Fruit fly (Drosophila melanogaster) whole organism, embryonic: ENCODE data around the gene CG6951.
A peak's percentile ranks its signal among the peaks of the same experiment; 100 is the strongest.

Experiments used
- Awh ChIP-seq: fragments of 200-800 bp; sonication (Bioruptor generic); IDR thresholded peaks from 2 replicates; pipeline ENCODE4, ENCODE4 v1.3.6; 2022; ENCODE audit warnings: missing biosample characterization, missing genetic modification characterization
- CG11085 ChIP-seq: fragments of 200-800 bp; sonication (Bioruptor generic); IDR thresholded peaks from 2 replicates; pipeline ENCODE4 v1.3.6; 2022; ENCODE audit warnings: missing biosample characterization, missing genetic modification characterization
- CG11398 ChIP-seq: fragments of 200-800 bp; sonication (Bioruptor generic); optimal IDR thresholded peaks from 2 replicates; lab custom pipeline; 2016; ENCODE audit warnings: missing biosample characterization, missing genetic modification characterization
- CG11696 ChIP-seq: fragments of 200-800 bp; sonication (Bioruptor generic); IDR thresholded peaks from 2 replicates; pipeline ENCODE4 v1.3.6; 2022; ENCODE audit warnings: missing biosample characterization, missing genetic modification characterization
- CG13775 ChIP-seq: fragments of 200-800 bp; sonication (Bioruptor generic); optimal IDR thresholded peaks from 3 replicates; lab custom pipeline; 2017; ENCODE audit warnings: missing biosample characterization, mild to moderate bottlenecking, missing genetic modification characterization
- CG15601 ChIP-seq: fragments of 200-800 bp; sonication (Bioruptor generic); optimal IDR thresholded peaks from 3 replicates; lab custom pipeline; 2019; ENCODE audit warnings: missing biosample characterization, mild to moderate bottlenecking, missing genetic modification characterization, moderate library complexity
- CG15696 ChIP-seq: fragments of 200-800 bp; sonication (Bioruptor generic); optimal IDR thresholded peaks from 2 replicates; lab custom pipeline; 2019; ENCODE audit warnings: missing biosample characterization, mild to moderate bottlenecking, missing genetic modification characterization, moderate library complexity
- CG1832 ChIP-seq: fragments of 200-800 bp; sonication (Bioruptor generic); optimal IDR thresholded peaks from 2 replicates; lab custom pipeline; 2017; ENCODE audit warnings: missing biosample characterization, mild to moderate bottlenecking, missing genetic modification characterization, inconsistent platforms
- CG18476 ChIP-seq: fragments of 200-800 bp; sonication (Bioruptor generic); optimal IDR thresholded peaks from 2 replicates; lab custom pipeline; 2016; ENCODE audit warnings: missing biosample characterization, mild to moderate bottlenecking, missing genetic modification characterization
- CG2712 ChIP-seq: fragments of 200-800 bp; optimal IDR thresholded peaks from 3 replicates; lab custom pipeline; 2019; ENCODE audit warnings: missing biosample characterization, mild to moderate bottlenecking, missing genetic modification characterization, moderate library complexity
- CG32532 ChIP-seq: fragments of 200-800 bp; sonication (Bioruptor generic); IDR thresholded peaks from 2 replicates; pipeline ENCODE4 v1.3.6; 2022; ENCODE audit warnings: missing biosample characterization, missing genetic modification characterization
- CG3838 ChIP-seq: fragments of 200-800 bp; sonication (Bioruptor generic); optimal IDR thresholded peaks from 3 replicates; lab custom pipeline; 2016; ENCODE audit warnings: missing biosample characterization, missing genetic modification characterization
- CG7963 ChIP-seq: fragments of 200-800 bp; sonication (Bioruptor generic); IDR thresholded peaks from 3 replicates; pipeline ENCODE4 v1.3.6; 2022; ENCODE audit warnings: missing biosample characterization, missing genetic modification characterization; ENCODE audit not compliant: partially characterized antibody
- CG9797 ChIP-seq: fragments of 200-800 bp; sonication (Bioruptor generic); optimal IDR thresholded peaks from 3 replicates; lab custom pipeline; 2018; ENCODE audit warnings: missing biosample characterization, mild to moderate bottlenecking, missing genetic modification characterization
- Dp ChIP-seq: fragments of 200-800 bp; sonication (Bioruptor generic); optimal IDR thresholded peaks from 2 replicates; lab custom pipeline; 2018; ENCODE audit warnings: missing biosample characterization, mild to moderate bottlenecking, missing genetic modification characterization, moderate library complexity
- Fer3 ChIP-seq: fragments of 200-800 bp; sonication (Bioruptor generic); optimal IDR thresholded peaks from 2 replicates; lab custom pipeline; 2018; ENCODE audit warnings: missing biosample characterization, mild to moderate bottlenecking, missing genetic modification characterization, moderate library complexity
- Hmx ChIP-seq: fragments of 200-800 bp; sonication (Bioruptor generic); optimal IDR thresholded peaks from 2 replicates; lab custom pipeline; 2016; ENCODE audit warnings: missing biosample characterization, missing genetic modification characterization
- YL-1 ChIP-seq: fragments of 200-800 bp; sonication (Bioruptor generic); optimal IDR thresholded peaks from 3 replicates; lab custom pipeline; 2017; ENCODE audit warnings: missing biosample characterization, mild to moderate bottlenecking, missing genetic modification characterization
- ap ChIP-seq: fragments of 200-800 bp; sonication (Bioruptor generic); IDR thresholded peaks from 2 replicates; pipeline ENCODE4 v1.3.6; 2022; ENCODE audit warnings: missing biosample characterization, missing genetic modification characterization
- ara ChIP-seq: fragments of 200-800 bp; sonication (Bioruptor generic); IDR thresholded peaks from 2 replicates; pipeline ENCODE4 v1.3.6; 2022; ENCODE audit warnings: missing biosample characterization, missing genetic modification characterization
- chinmo ChIP-seq: fragments of 200-800 bp; sonication (Bioruptor generic); IDR thresholded peaks from 4 replicates; pipeline ENCODE4 v1.3.6; 2022; ENCODE audit warnings: missing biosample characterization, missing genetic modification characterization; ENCODE audit not compliant: partially characterized antibody
- ci ChIP-seq: fragments of 200-800 bp; sonication (Bioruptor generic); IDR thresholded peaks from 3 replicates; pipeline ENCODE4 v1.3.6; 2022; ENCODE audit warnings: missing biosample characterization, missing genetic modification characterization
- corto ChIP-seq: fragments of 200-800 bp; sonication (Bioruptor generic); optimal IDR thresholded peaks from 2 replicates; lab custom pipeline; 2016; ENCODE audit warnings: missing biosample characterization, mild to moderate bottlenecking, missing genetic modification characterization, moderate library complexity
- dm ChIP-seq: fragments of 200-800 bp; sonication (Bioruptor generic); optimal IDR thresholded peaks from 3 replicates; lab custom pipeline; 2016; ENCODE audit warnings: missing biosample characterization, missing genetic modification characterization
- dysf ChIP-seq: fragments of 200-800 bp; sonication (Bioruptor generic); IDR thresholded peaks from 3 replicates; pipeline ENCODE4 v1.3.6; 2022; ENCODE audit warnings: missing biosample characterization, missing genetic modification characterization
- emc ChIP-seq: fragments of 200-800 bp; sonication (Bioruptor generic); optimal IDR thresholded peaks from 2 replicates; lab custom pipeline; 2016; ENCODE audit warnings: missing biosample characterization, missing genetic modification characterization
- ewg ChIP-seq: fragments of 200-800 bp; sonication (Bioruptor generic); optimal IDR thresholded peaks from 3 replicates; lab custom pipeline; 2017; ENCODE audit warnings: mild to moderate bottlenecking, missing biosample characterization, missing genetic modification reagents, missing genetic modification characterization
- eyg ChIP-seq: fragments of 200-800 bp; sonication (Bioruptor generic); optimal IDR thresholded peaks from 3 replicates; lab custom pipeline; 2016; ENCODE audit warnings: missing biosample characterization, missing genetic modification characterization
- hb ChIP-seq: fragments of 200-800 bp; sonication (Bioruptor generic); IDR thresholded peaks from 3 replicates; pipeline ENCODE4 v1.3.6; 2022; ENCODE audit warnings: missing biosample characterization, missing genetic modification characterization; ENCODE audit not compliant: partially characterized antibody
- hth ChIP-seq: fragments of >200 bp; optimal IDR thresholded peaks from 2 replicates; lab custom pipeline; 2017; ENCODE audit warnings: inconsistent platforms
- ind ChIP-seq: fragments of 200-800 bp; sonication (Bioruptor generic); optimal IDR thresholded peaks from 3 replicates; lab custom pipeline; 2016; ENCODE audit warnings: missing biosample characterization, missing genetic modification characterization
- kah ChIP-seq: fragments of 200-800 bp; sonication (Bioruptor generic); optimal IDR thresholded peaks from 2 replicates; lab custom pipeline; 2018; ENCODE audit warnings: missing biosample characterization, mild to moderate bottlenecking, missing genetic modification characterization
- luna ChIP-seq: fragments of 200-800 bp; sonication (Bioruptor generic); optimal IDR thresholded peaks from 2 replicates; lab custom pipeline; 2016; ENCODE audit warnings: missing biosample characterization, missing genetic modification characterization
- mirr ChIP-seq: fragments of 200-800 bp; sonication (Bioruptor generic); optimal IDR thresholded peaks from 3 replicates; lab custom pipeline; 2018; ENCODE audit warnings: missing biosample characterization, mild to moderate bottlenecking, missing genetic modification characterization
- nerfin-1 ChIP-seq: fragments of 200-800 bp; sonication (Bioruptor generic); optimal IDR thresholded peaks from 3 replicates; lab custom pipeline; 2019; ENCODE audit warnings: missing biosample characterization, mild to moderate bottlenecking, missing genetic modification characterization, moderate library complexity
- nerfin-2 ChIP-seq: fragments of 200-800 bp; sonication (Bioruptor generic); IDR thresholded peaks from 2 replicates; pipeline ENCODE4 v1.3.6; 2022; ENCODE audit warnings: missing biosample characterization, missing genetic modification characterization; ENCODE audit not compliant: partially characterized antibody
- nmo ChIP-seq: fragments of 200-800 bp; sonication (Bioruptor generic); optimal IDR thresholded peaks from 2 replicates; lab custom pipeline; 2018; ENCODE audit warnings: missing biosample characterization, mild to moderate bottlenecking, missing genetic modification characterization, moderate library complexity
- p53 ChIP-seq: fragments of 200-800 bp; sonication (Bioruptor generic); optimal IDR thresholded peaks from 2 replicates; lab custom pipeline; 2016; ENCODE audit warnings: missing biosample characterization, missing genetic modification characterization
- prd ChIP-seq, 3 experiments: fragments of >200 bp in 2 of 3; fragments of 200-800 bp in 1 of 3; sonication (Bioruptor generic) in 1 of 3; optimal IDR thresholded peaks in 2 of 3; IDR thresholded peaks in 1 of 3; 2 replicates in 2 of 3; 3 replicates in 1 of 3; pipeline versions ENCODE4 v1.3.6 to Lab custom; 2017 to 2022; ENCODE audit warnings: missing biosample characterization in 1 of 3, missing genetic modification characterization in 1 of 3
- pum ChIP-seq: fragments of 200-800 bp; sonication (Bioruptor generic); optimal IDR thresholded peaks from 2 replicates; lab custom pipeline; 2016; ENCODE audit warnings: missing biosample characterization, missing genetic modification characterization
- repo ChIP-seq: fragments of 200-800 bp; sonication (Bioruptor generic); optimal IDR thresholded peaks from 2 replicates; lab custom pipeline; 2016; ENCODE audit warnings: missing biosample characterization, missing genetic modification characterization
- slbo ChIP-seq: fragments of 200-800 bp; sonication (Bioruptor generic); IDR thresholded peaks from 2 replicates; pipeline ENCODE4 v1.3.6; 2022; ENCODE audit warnings: missing biosample characterization, missing genetic modification characterization
- sqz ChIP-seq: fragments of 200-800 bp; sonication (Bioruptor generic); optimal IDR thresholded peaks from 3 replicates; lab custom pipeline; 2018; ENCODE audit warnings: missing biosample characterization, mild to moderate bottlenecking, missing genetic modification characterization
- stwl ChIP-seq: fragments of 200-800 bp; sonication (Bioruptor generic); optimal IDR thresholded peaks from 3 replicates; lab custom pipeline; 2018; ENCODE audit warnings: missing biosample characterization, mild to moderate bottlenecking, missing genetic modification characterization, moderate library complexity
- tap ChIP-seq: fragments of 200-800 bp; optimal IDR thresholded peaks from 3 replicates; lab custom pipeline; 2019; ENCODE audit warnings: missing biosample characterization, mild to moderate bottlenecking, missing genetic modification characterization, moderate library complexity
- tgo ChIP-seq: fragments of 200-800 bp; sonication (Bioruptor generic); IDR thresholded peaks from 3 replicates; pipeline ENCODE4 v1.3.6; 2022; ENCODE audit warnings: missing biosample characterization, missing genetic modification characterization
- tll ChIP-seq, 2 experiments: fragments of 200-800 bp in 1 of 2; fragments of >200 bp in 1 of 2; sonication (Bioruptor generic) in 1 of 2; optimal IDR thresholded peaks; 2 replicates each; lab custom pipeline; 2017 to 2019; ENCODE audit warnings: missing biosample characterization in 2 of 2, missing genetic modification characterization in 2 of 2, mild to moderate bottlenecking in 1 of 2, moderate library complexity in 1 of 2
- vnd ChIP-seq: fragments of 200-800 bp; sonication (Bioruptor generic); IDR thresholded peaks from 3 replicates; pipeline ENCODE4 v1.3.6; 2022; ENCODE audit warnings: missing biosample characterization, missing genetic modification characterization; ENCODE audit not compliant: partially characterized antibody
- vvl ChIP-seq: fragments of 200-800 bp; sonication (Bioruptor generic); IDR thresholded peaks from 2 replicates; pipeline ENCODE4 v1.3.6; 2022; ENCODE audit warnings: missing biosample characterization, missing genetic modification characterization
- zen ChIP-seq: fragments of 200-800 bp; sonication (Bioruptor generic); optimal IDR thresholded peaks from 3 replicates; lab custom pipeline; 2018; ENCODE audit warnings: missing biosample characterization, mild to moderate bottlenecking, missing genetic modification characterization, moderate library complexity
- zfh2 ChIP-seq: fragments of 200-800 bp; sonication (Bioruptor generic); optimal IDR thresholded peaks from 2 replicates; lab custom pipeline; 2016; ENCODE audit warnings: missing biosample characterization, missing genetic modification characterization

The CG6951 gene

DNA sequence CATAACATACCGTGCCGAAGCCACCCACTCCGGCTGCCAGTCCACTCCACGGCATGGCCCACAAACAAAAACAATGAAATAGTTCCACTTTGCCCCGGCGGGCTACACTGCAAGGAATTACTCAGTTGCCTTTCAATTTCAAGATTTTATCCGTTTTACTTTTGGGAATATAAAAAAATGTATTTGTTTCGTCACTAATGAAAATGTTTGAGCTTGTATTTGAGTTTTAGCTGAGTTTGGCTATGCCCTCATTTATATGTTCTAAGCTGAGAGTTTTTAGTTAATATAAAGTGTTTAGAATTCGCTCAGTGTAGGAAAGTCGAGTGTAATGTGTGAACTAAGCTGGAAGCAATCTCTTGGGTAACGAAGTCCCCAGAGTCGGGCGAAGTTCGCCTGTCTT lies 35.5 kb downstream of the CG6951 start (continued):
- TF ChIP-seq ind (GFP tag; lab: Kevin White, UChicago): peak; percentile 48
- TF ChIP-seq CG32532: no peak
- no peak for TF ChIP-seq CG11085
- TF ChIP-seq dm (GFP tag; lab: Kevin White, UChicago): no peak
- no peak for TF ChIP-seq YL-1 (GFP tag; lab: Kevin White, UChicago)
- no peak for TF ChIP-seq zen (tag; lab: Kevin White, UChicago)
- no peak for TF ChIP-seq CG15601 (tag; lab: Kevin White, UChicago)
- no peak for TF ChIP-seq nerfin-2 (GFP tag; lab: Robert Waterston, UW)
- TF ChIP-seq ci (GFP tag; lab: Robert Waterston, UW): peak; percentile 44; the same call in 1 of the 3 replicates
- TF ChIP-seq CG3838 (GFP tag; lab: Kevin White, UChicago): no peak
- peak; percentile 45 for TF ChIP-seq Fer3 (tag; lab: Kevin White, UChicago)
- TF ChIP-seq CG18476: peak; percentile 37
- TF ChIP-seq chinmo: no peak
- TF ChIP-seq CG11398 (GFP tag; lab: Kevin White, UChicago): no peak
- peak; percentile 53; the same call in 2 of the 3 replicates for TF ChIP-seq tgo (GFP tag; lab: Robert Waterston, UW)
- no peak for TF ChIP-seq sqz (GFP tag; lab: Kevin White, UChicago)
- TF ChIP-seq Awh (GFP tag; lab: Robert Waterston, UW): no peak
- no peak for TF ChIP-seq pum (GFP tag; lab: Kevin White, UChicago)
- TF ChIP-seq nerfin-1: peak; percentile 7
- TF ChIP-seq emc (GFP tag; lab: Kevin White, UChicago): peak; percentile 18
- TF ChIP-seq CG9797 (GFP tag; lab: Kevin White, UChicago): no peak
- no peak for TF ChIP-seq ap (GFP tag; lab: Robert Waterston, UW)
- no peak for TF ChIP-seq ara (GFP tag; lab: Robert Waterston, UW)
- TF ChIP-seq mirr (GFP tag; lab: Kevin White, UChicago): no peak
- TF ChIP-seq slbo (GFP tag; lab: Robert Waterston, UW): peak; percentile 55
- 0 out of 2 replicates have a peak, but pooled peaks have one; percentile 20 for TF ChIP-seq vvl (GFP tag; lab: Robert Waterston, UW)
- no peak for TF ChIP-seq CG11696
- TF ChIP-seq ewg: peak; percentile 6
- no peak for TF ChIP-seq hb
- TF ChIP-seq p53 (GFP tag; lab: Kevin White, UChicago): no peak
- no peak for TF ChIP-seq CG7963 (GFP tag; lab: Robert Waterston, UW)
- no peak for TF ChIP-seq Hmx (GFP tag; lab: Kevin White, UChicago)
- no peak for TF ChIP-seq corto (GFP tag; lab: Kevin White, UChicago)
- TF ChIP-seq CG2712 (tag; lab: Kevin White, UChicago): peak; percentile 62
- TF ChIP-seq CG15696 (tag; lab: Kevin White, UChicago): no peak
- no peak for TF ChIP-seq CG1832 (GFP tag; lab: Kevin White, UChicago)
- no peak for TF ChIP-seq hth (lab: Kevin White, UChicago)
- peak; percentile 60 for TF ChIP-seq dysf (GFP tag; lab: Robert Waterston, UW)
- no peak for TF ChIP-seq luna (GFP tag; lab: Kevin White, UChicago)
- TF ChIP-seq stwl (tag; lab: Kevin White, UChicago): no peak
- peak; percentile 12 for TF ChIP-seq nmo (GFP tag; lab: Kevin White, UChicago)
- TF ChIP-seq prd (optimal IDR thresholded peaks at IDR 0.05; lab: Kevin White, UChicago): no peak
- TF ChIP-seq prd (GFP tag; IDR thresholded peaks at IDR 0.05; lab: Robert Waterston, UW): peak; percentile 42; the same call in 1 of the 3 replicates
- no peak for TF ChIP-seq kah (GFP tag; lab: Kevin White, UChicago)
- TF ChIP-seq repo (GFP tag; lab: Kevin White, UChicago): no peak
- peak; percentile 13 for TF ChIP-seq CG13775 (GFP tag; lab: Kevin White, UChicago)
- TF ChIP-seq tll (GFP tag; optimal IDR thresholded peaks at IDR 0.05; lab: Kevin White, UChicago): no peak
- no peak for TF ChIP-seq eyg (GFP tag; lab: Kevin White, UChicago)
- TF ChIP-seq Dp (GFP tag; lab: Kevin White, UChicago): no peak
- peak; percentile 17 for TF ChIP-seq tap (tag; lab: Kevin White, UChicago)
- no peak for TF ChIP-seq vnd (GFP tag; lab: Robert Waterston, UW)
- peak; percentile 27 for TF ChIP-seq zfh2
